Fruit fly (Drosophila melanogaster) whole organism, embryonic: ENCODE results near the gene Mbs.

ENCODE experiments used
- CG1024 ChIP-seq: fragments of 200-800 bp; sonication (Bioruptor generic); IDR thresholded peaks from 2 replicates; pipeline ENCODE4 v1.3.6; 2022; ENCODE audit warnings: missing biosample characterization, missing genetic modification characterization
- CG10267 ChIP-seq: fragments of 200-800 bp; sonication (Bioruptor generic); optimal IDR thresholded peaks from 2 replicates; lab custom pipeline; 2018; ENCODE audit warnings: missing biosample characterization, mild to moderate bottlenecking, missing genetic modification characterization, moderate library complexity
- CG11504 ChIP-seq: fragments of 200-800 bp; sonication (Bioruptor generic); optimal IDR thresholded peaks from 3 replicates; lab custom pipeline; 2019; ENCODE audit warnings: missing biosample characterization, mild to moderate bottlenecking, missing genetic modification characterization, moderate library complexity
- CG12391 ChIP-seq: fragments of 200-800 bp; sonication (Bioruptor generic); optimal IDR thresholded peaks from 3 replicates; lab custom pipeline; 2018; ENCODE audit warnings: missing biosample characterization, mild to moderate bottlenecking, missing genetic modification characterization, moderate library complexity
- CG14710 ChIP-seq: fragments of 200-800 bp; sonication (Bioruptor generic); optimal IDR thresholded peaks from 3 replicates; lab custom pipeline; 2019; ENCODE audit warnings: missing biosample characterization, mild to moderate bottlenecking, missing genetic modification characterization, moderate library complexity
- CG15269 ChIP-seq: fragments of 200-800 bp; sonication (Bioruptor generic); optimal IDR thresholded peaks from 2 replicates; lab custom pipeline; 2018; ENCODE audit warnings: missing biosample characterization, mild to moderate bottlenecking, missing genetic modification characterization, moderate library complexity
- CG15696 ChIP-seq: fragments of 200-800 bp; sonication (Bioruptor generic); optimal IDR thresholded peaks from 2 replicates; lab custom pipeline; 2019; ENCODE audit warnings: missing biosample characterization, mild to moderate bottlenecking, missing genetic modification characterization, moderate library complexity
- CG1647 ChIP-seq: fragments of 200-800 bp; sonication (Bioruptor generic); optimal IDR thresholded peaks from 3 replicates; lab custom pipeline; 2016; ENCODE audit warnings: missing biosample characterization, missing genetic modification characterization
- CG17361 ChIP-seq: fragments of 200-800 bp; sonication (Bioruptor generic); IDR thresholded peaks from 3 replicates; pipeline ENCODE4 v1.3.6; 2022; ENCODE audit warnings: missing biosample characterization, missing genetic modification characterization
- CG18262 ChIP-seq: fragments of 200-800 bp; optimal IDR thresholded peaks from 3 replicates; lab custom pipeline; 2019; ENCODE audit warnings: missing biosample characterization, mild to moderate bottlenecking, missing genetic modification characterization, moderate library complexity
- CG2678 ChIP-seq: fragments of 200-800 bp; sonication (Bioruptor generic); optimal IDR thresholded peaks from 3 replicates; lab custom pipeline; 2019; ENCODE audit warnings: missing biosample characterization, mild to moderate bottlenecking, missing genetic modification characterization, moderate library complexity
- CG2712 ChIP-seq: fragments of 200-800 bp; optimal IDR thresholded peaks from 3 replicates; lab custom pipeline; 2019; ENCODE audit warnings: missing biosample characterization, mild to moderate bottlenecking, missing genetic modification characterization, moderate library complexity
- CG30431 ChIP-seq: fragments of 200-800 bp; sonication (Bioruptor generic); optimal IDR thresholded peaks from 2 replicates; lab custom pipeline; 2017; ENCODE audit warnings: missing biosample characterization, missing genetic modification characterization
- CG31441 ChIP-seq: fragments of 200-800 bp; sonication (Bioruptor generic); IDR thresholded peaks from 2 replicates; pipeline ENCODE4 v1.3.6; 2022; ENCODE audit warnings: missing biosample characterization, missing genetic modification characterization
- CG3281 ChIP-seq: fragments of 200-800 bp; sonication (Bioruptor generic); optimal IDR thresholded peaks from 3 replicates; lab custom pipeline; 2017; ENCODE audit warnings: missing biosample characterization, mild to moderate bottlenecking, missing genetic modification characterization
- CG33557 ChIP-seq: fragments of 200-800 bp; sonication (Bioruptor generic); optimal IDR thresholded peaks from 2 replicates; lab custom pipeline; 2019; ENCODE audit warnings: missing biosample characterization, mild to moderate bottlenecking, missing genetic modification characterization, moderate library complexity
- CG34224 ChIP-seq: fragments of 200-800 bp; sonication (Bioruptor generic); IDR thresholded peaks from 3 replicates; pipeline ENCODE4 v1.3.6; 2022; ENCODE audit warnings: missing biosample characterization, missing genetic modification characterization; ENCODE audit not compliant: partially characterized antibody
- CG6813 ChIP-seq: fragments of 200-800 bp; sonication (Bioruptor generic); optimal IDR thresholded peaks from 2 replicates; lab custom pipeline; 2017; ENCODE audit warnings: missing biosample characterization, missing genetic modification characterization, mild to moderate bottlenecking, moderate library complexity, missing genetic modification reagents
- CG7271 ChIP-seq: fragments of 200-800 bp; sonication (Bioruptor generic); optimal IDR thresholded peaks from 2 replicates; lab custom pipeline; 2018; ENCODE audit warnings: missing biosample characterization, mild to moderate bottlenecking, missing genetic modification characterization, moderate library complexity
- CG7839 ChIP-seq: fragments of 200-800 bp; sonication (Bioruptor generic); optimal IDR thresholded peaks from 3 replicates; lab custom pipeline; 2018; ENCODE audit warnings: missing biosample characterization, mild to moderate bottlenecking, missing genetic modification characterization, moderate library complexity
- CG8924 ChIP-seq: fragments of 200-800 bp; optimal IDR thresholded peaks from 3 replicates; lab custom pipeline; 2019; ENCODE audit warnings: missing biosample characterization, mild to moderate bottlenecking, missing genetic modification characterization, moderate library complexity
- CG9437 ChIP-seq: fragments of 200-800 bp; sonication (Bioruptor generic); optimal IDR thresholded peaks from 2 replicates; lab custom pipeline; 2018; ENCODE audit warnings: missing biosample characterization, mild to moderate bottlenecking, missing genetic modification characterization
- CG9727 ChIP-seq: fragments of 200-800 bp; sonication (Bioruptor generic); optimal IDR thresholded peaks from 3 replicates; lab custom pipeline; 2017; ENCODE audit warnings: missing biosample characterization, mild to moderate bottlenecking, missing genetic modification characterization
- D19A ChIP-seq: fragments of 200-800 bp; optimal IDR thresholded peaks from 3 replicates; lab custom pipeline; 2019; ENCODE audit warnings: missing biosample characterization, mild to moderate bottlenecking, missing genetic modification characterization, moderate library complexity
- Hr51 ChIP-seq, 2 experiments: fragments of 200-800 bp; sonication (Bioruptor generic); optimal IDR thresholded peaks; 2 replicates in 1 of 2; 3 replicates in 1 of 2; lab custom pipeline; 2016 to 2018; ENCODE audit warnings: missing biosample characterization in 2 of 2, missing genetic modification characterization in 2 of 2, mild to moderate bottlenecking in 1 of 2, moderate library complexity in 1 of 2
- Max ChIP-seq: fragments of 200-800 bp; sonication (Bioruptor generic); optimal IDR thresholded peaks from 2 replicates; lab custom pipeline; 2016; ENCODE audit warnings: missing biosample characterization, mild to moderate bottlenecking, missing genetic modification characterization
- Oli ChIP-seq: fragments of 200-800 bp; sonication (Bioruptor generic); optimal IDR thresholded peaks from 2 replicates; lab custom pipeline; 2018; ENCODE audit warnings: missing biosample characterization, mild to moderate bottlenecking, missing genetic modification characterization, moderate library complexity
- PHDP ChIP-seq: fragments of 200-800 bp; sonication (Bioruptor generic); optimal IDR thresholded peaks from 3 replicates; lab custom pipeline; 2018; ENCODE audit warnings: missing biosample characterization, mild to moderate bottlenecking, missing genetic modification characterization, moderate library complexity
- Rfx ChIP-seq: fragments of 200-800 bp; sonication (Bioruptor generic); IDR thresholded peaks from 2 replicates; pipeline ENCODE4 v1.3.6; 2022; ENCODE audit warnings: missing biosample characterization, missing genetic modification characterization
- Sox100B ChIP-seq: fragments of 200-800 bp; sonication (Bioruptor generic); optimal IDR thresholded peaks from 3 replicates; lab custom pipeline; 2018; ENCODE audit warnings: missing biosample characterization, mild to moderate bottlenecking, missing genetic modification characterization
- Sox102F ChIP-seq: fragments of 200-800 bp; sonication (Bioruptor generic); optimal IDR thresholded peaks from 2 replicates; lab custom pipeline; 2018; ENCODE audit warnings: missing biosample characterization, mild to moderate bottlenecking, missing genetic modification characterization, moderate library complexity
- Ssrp ChIP-seq: fragments of 200-800 bp; sonication (Bioruptor generic); optimal IDR thresholded peaks from 2 replicates; lab custom pipeline; 2018; ENCODE audit warnings: missing biosample characterization, mild to moderate bottlenecking, missing genetic modification characterization, moderate library complexity
- bowl ChIP-seq: fragments of 200-800 bp; sonication (Bioruptor generic); IDR thresholded peaks from 2 replicates; pipeline ENCODE4 v1.3.6; 2022; ENCODE audit warnings: missing biosample characterization, missing genetic modification characterization
- dmrt11E ChIP-seq: fragments of 200-800 bp; sonication (Bioruptor generic); optimal IDR thresholded peaks from 3 replicates; lab custom pipeline; 2018; ENCODE audit warnings: missing biosample characterization, mild to moderate bottlenecking, missing genetic modification characterization, moderate library complexity
- fd96Cb ChIP-seq: fragments of 200-800 bp; sonication (Bioruptor generic); optimal IDR thresholded peaks from 2 replicates; lab custom pipeline; 2018; ENCODE audit warnings: missing biosample characterization, mild to moderate bottlenecking, missing genetic modification characterization, moderate library complexity
- gem ChIP-seq: fragments of 200-800 bp; sonication (Bioruptor generic); optimal IDR thresholded peaks from 2 replicates; lab custom pipeline; 2019; ENCODE audit warnings: missing biosample characterization, mild to moderate bottlenecking, missing genetic modification characterization, moderate library complexity
- gro ChIP-seq: fragments of 200-800 bp; sonication (Bioruptor generic); optimal IDR thresholded peaks from 2 replicates; lab custom pipeline; 2016; ENCODE audit warnings: missing biosample characterization, missing genetic modification characterization
- hb ChIP-seq: fragments of 200-800 bp; sonication (Bioruptor generic); IDR thresholded peaks from 3 replicates; pipeline ENCODE4 v1.3.6; 2022; ENCODE audit warnings: missing biosample characterization, missing genetic modification characterization; ENCODE audit not compliant: partially characterized antibody
- lola ChIP-seq, 3 experiments: fragments of >200 bp in 2 of 3; fragments of 200-800 bp in 1 of 3; sonication (Bioruptor generic) in 1 of 3; optimal IDR thresholded peaks; 2 replicates each; lab custom pipeline; 2017 to 2019; ENCODE audit warnings: missing biosample characterization in 3 of 3, missing genetic modification characterization in 3 of 3, mild to moderate bottlenecking in 1 of 3, moderate library complexity in 1 of 3
- nmo ChIP-seq: fragments of 200-800 bp; sonication (Bioruptor generic); optimal IDR thresholded peaks from 2 replicates; lab custom pipeline; 2018; ENCODE audit warnings: missing biosample characterization, mild to moderate bottlenecking, missing genetic modification characterization, moderate library complexity
- vvl ChIP-seq: fragments of 200-800 bp; sonication (Bioruptor generic); IDR thresholded peaks from 2 replicates; pipeline ENCODE4 v1.3.6; 2022; ENCODE audit warnings: missing biosample characterization, missing genetic modification characterization
- zf30C ChIP-seq: fragments of 200-800 bp; sonication (Bioruptor generic); optimal IDR thresholded peaks from 3 replicates; lab custom pipeline; 2018; ENCODE audit warnings: missing biosample characterization, mild to moderate bottlenecking, missing genetic modification characterization

Gene Mbs

DNA sequence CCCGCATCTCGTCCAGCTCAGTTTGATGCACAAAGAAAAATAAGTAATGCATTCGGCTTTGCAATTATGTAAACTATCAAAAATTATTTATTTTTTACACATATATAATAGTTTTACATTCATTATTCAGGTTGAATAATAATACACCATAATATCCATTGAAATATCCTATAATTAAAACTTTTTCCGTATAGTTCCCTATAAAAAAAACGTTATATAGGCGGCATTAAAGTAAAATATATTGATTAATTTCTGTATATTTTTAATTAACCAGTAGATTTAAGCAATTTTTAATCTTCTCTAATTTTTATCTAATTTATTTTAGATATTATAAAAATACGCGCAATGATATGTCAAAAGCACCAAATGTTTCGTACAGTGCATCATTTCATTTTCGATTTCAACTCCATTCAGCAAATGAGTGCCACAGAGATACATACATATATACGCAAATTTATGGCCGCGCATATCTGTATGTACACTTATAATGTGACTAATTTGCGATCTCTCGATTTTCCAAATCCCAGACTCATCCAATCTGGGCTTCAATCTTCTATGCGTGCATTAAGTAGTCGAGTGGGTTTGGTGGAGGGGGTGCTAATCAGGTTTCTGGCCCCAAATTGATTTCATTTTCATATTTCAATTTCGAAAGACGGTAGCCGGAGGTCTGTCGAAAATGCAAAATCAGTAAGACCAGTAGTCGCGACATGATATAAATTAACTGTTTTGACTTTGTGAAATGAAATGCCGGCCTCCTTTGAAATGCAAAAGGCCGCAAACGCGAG lies 38.4 kb upstream of the Mbs start (continued):
- TF ChIP-seq CG30431 (no peak), dmrt11E (tag; lab: Kevin White, UChicago) (peak; percentile 60), Sox102F (peak; percentile 29), CG7271 (tag; lab: Kevin White, UChicago) (peak; percentile 22), CG2678 (peak; percentile 50), PHDP (peak; percentile 5), lola (GFP tag; optimal IDR thresholded peaks at IDR 0.05; lab: Kevin White, UChicago) (peak in 1 of 3 experiments; percentile 55), Oli (tag; lab: Kevin White, UChicago) (peak; percentile 28), Hr51 (GFP tag; optimal IDR thresholded peaks at IDR 0.05; lab: Kevin White, UChicago) (peak in 1 of 2 experiments; percentile 55), CG15269 (peak; percentile 42), Max (GFP tag; lab: Kevin White, UChicago) (no peak), gro (GFP tag; lab: Kevin White, UChicago) (peak; percentile 9), CG12391 (tag; lab: Kevin White, UChicago) (peak; percentile 56), bowl (peak; percentile 72; the same call in 1 of the 2 replicates), nmo (GFP tag; lab: Kevin White, UChicago) (peak; percentile 46), CG8924 (tag; lab: Kevin White, UChicago) (peak; percentile 22), CG18262 (tag; lab: Kevin White, UChicago) (peak; percentile 70), hb (GFP tag; lab: Robert Waterston, UW) (no peak), CG10267 (peak; percentile 33), gem (tag; lab: Kevin White, UChicago) (peak; percentile 59), Rfx (GFP tag; lab: Robert Waterston, UW) (no peak), CG14710 (tag; lab: Kevin White, UChicago) (peak; percentile 48), CG2712 (tag; lab: Kevin White, UChicago) (peak; percentile 70), Sox100B (GFP tag; lab: Kevin White, UChicago) (peak; percentile 30), CG7839 (tag; lab: Kevin White, UChicago) (peak; percentile 29), zf30C (GFP tag; lab: Kevin White, UChicago) (peak; percentile 45), vvl (GFP tag; lab: Robert Waterston, UW) (peak; percentile 63; the same call in 1 of the 2 replicates), CG3281 (GFP tag; lab: Kevin White, UChicago) (no peak), CG15696 (tag; lab: Kevin White, UChicago) (peak; percentile 49), CG31441 (GFP tag; lab: Robert Waterston, UW) (peak; percentile 63), CG33557 (GFP tag; lab: Kevin White, UChicago) (peak; percentile 22), CG11504 (tag; lab: Kevin White, UChicago) (peak; percentile 68), CG9727 (GFP tag; lab: Kevin White, UChicago) (peak; percentile 27), CG9437 (GFP tag; lab: Kevin White, UChicago) (peak; percentile 15), fd96Cb (tag; lab: Kevin White, UChicago) (peak; percentile 20), CG34224 (GFP tag; lab: Robert Waterston, UW) (no peak), Ssrp (tag; lab: Kevin White, UChicago) (peak; percentile 33), CG1647 (GFP tag; lab: Kevin White, UChicago) (no peak), CG6813 (no peak), CG17361 (peak; percentile 80), CG1024 (GFP tag; lab: Robert Waterston, UW) (no peak), D19A (tag; lab: Kevin White, UChicago) (peak; percentile 10)
- TF ChIP-seq, all 482 proteins: peak for 49
